Fruit fly (Drosophila melanogaster) whole organism, embryonic: ENCODE results near the gene Nepl4.

ENCODE experiments used
- Bgb ChIP-seq: fragments of 200-800 bp; sonication (Bioruptor generic); IDR thresholded peaks from 2 replicates; pipeline ENCODE4 v1.3.6; 2022; ENCODE audit warnings: missing biosample characterization, missing genetic modification characterization; ENCODE audit not compliant: partially characterized antibody
- CG10366 ChIP-seq: fragments of 200-800 bp; sonication (Bioruptor generic); IDR thresholded peaks from 2 replicates; pipeline ENCODE4 v1.3.6; 2022; ENCODE audit warnings: missing biosample characterization, missing genetic modification characterization
- CG11085 ChIP-seq: fragments of 200-800 bp; sonication (Bioruptor generic); IDR thresholded peaks from 2 replicates; pipeline ENCODE4 v1.3.6; 2022; ENCODE audit warnings: missing biosample characterization, missing genetic modification characterization
- CG11247 ChIP-seq: fragments of 200-800 bp; sonication (Bioruptor generic); IDR thresholded peaks from 2 replicates; pipeline ENCODE4 v1.3.6; 2022; ENCODE audit warnings: missing biosample characterization, missing genetic modification characterization
- CG12071 ChIP-seq: fragments of 200-800 bp; sonication (Bioruptor generic); optimal IDR thresholded peaks from 3 replicates; lab custom pipeline; 2018; ENCODE audit warnings: missing biosample characterization, mild to moderate bottlenecking, missing genetic modification characterization
- CG12769 ChIP-seq: fragments of 200-800 bp; sonication (Bioruptor generic); optimal IDR thresholded peaks from 2 replicates; lab custom pipeline; 2019; ENCODE audit warnings: missing biosample characterization, mild to moderate bottlenecking, missing genetic modification characterization, moderate library complexity
- CG14710 ChIP-seq: fragments of 200-800 bp; sonication (Bioruptor generic); optimal IDR thresholded peaks from 3 replicates; lab custom pipeline; 2019; ENCODE audit warnings: missing biosample characterization, mild to moderate bottlenecking, missing genetic modification characterization, moderate library complexity
- CG15479 ChIP-seq: fragments of 200-800 bp; sonication (Bioruptor generic); optimal IDR thresholded peaks from 3 replicates; lab custom pipeline; 2019; ENCODE audit warnings: missing biosample characterization, mild to moderate bottlenecking, missing genetic modification characterization, moderate library complexity
- CG16813 ChIP-seq: fragments of 200-800 bp; sonication (Bioruptor generic); IDR thresholded peaks from 3 replicates; pipeline ENCODE4 v1.3.6; 2022; ENCODE audit warnings: missing biosample characterization, missing genetic modification characterization; ENCODE audit not compliant: partially characterized antibody
- CG18476 ChIP-seq: fragments of 200-800 bp; sonication (Bioruptor generic); optimal IDR thresholded peaks from 2 replicates; lab custom pipeline; 2016; ENCODE audit warnings: missing biosample characterization, mild to moderate bottlenecking, missing genetic modification characterization
- CG2116 ChIP-seq: fragments of 200-800 bp; sonication (Bioruptor generic); optimal IDR thresholded peaks from 3 replicates; lab custom pipeline; 2018; ENCODE audit warnings: missing biosample characterization, mild to moderate bottlenecking, missing genetic modification characterization
- CG31365 ChIP-seq: fragments of 200-800 bp; sonication (Bioruptor generic); optimal IDR thresholded peaks from 2 replicates; lab custom pipeline; 2018; ENCODE audit warnings: missing biosample characterization, mild to moderate bottlenecking, missing genetic modification characterization
- CG31388 ChIP-seq: fragments of 200-800 bp; sonication (Bioruptor generic); optimal IDR thresholded peaks from 2 replicates; lab custom pipeline; 2016; ENCODE audit warnings: missing biosample characterization, missing genetic modification characterization
- CG33557 ChIP-seq: fragments of 200-800 bp; sonication (Bioruptor generic); optimal IDR thresholded peaks from 2 replicates; lab custom pipeline; 2019; ENCODE audit warnings: missing biosample characterization, mild to moderate bottlenecking, missing genetic modification characterization, moderate library complexity
- CG5953 ChIP-seq: fragments of 200-800 bp; sonication (Bioruptor generic); IDR thresholded peaks from 2 replicates; pipeline ENCODE4 v1.3.6; 2022; ENCODE audit warnings: missing biosample characterization, missing genetic modification characterization
- CG7745 ChIP-seq: fragments of 200-800 bp; sonication (Bioruptor generic); optimal IDR thresholded peaks from 2 replicates; lab custom pipeline; 2018; ENCODE audit warnings: missing biosample characterization, mild to moderate bottlenecking, missing genetic modification characterization, moderate library complexity
- CG9797 ChIP-seq: fragments of 200-800 bp; sonication (Bioruptor generic); optimal IDR thresholded peaks from 3 replicates; lab custom pipeline; 2018; ENCODE audit warnings: missing biosample characterization, mild to moderate bottlenecking, missing genetic modification characterization
- CG9876 ChIP-seq: fragments of 200-800 bp; sonication (Bioruptor generic); optimal IDR thresholded peaks from 2 replicates; lab custom pipeline; 2016; ENCODE audit warnings: missing biosample characterization, missing genetic modification characterization
- Chrac-16 ChIP-seq: fragments of 200-800 bp; sonication (Bioruptor generic); optimal IDR thresholded peaks from 3 replicates; lab custom pipeline; 2016; ENCODE audit warnings: missing biosample characterization, missing genetic modification characterization
- CrebB ChIP-seq: fragments of 200-800 bp; sonication (Bioruptor generic); optimal IDR thresholded peaks from 3 replicates; lab custom pipeline; 2018; ENCODE audit warnings: missing biosample characterization, mild to moderate bottlenecking, missing genetic modification characterization
- Dbx ChIP-seq: fragments of 200-800 bp; sonication (Bioruptor generic); IDR thresholded peaks from 3 replicates; pipeline ENCODE4 v1.3.6; 2022; ENCODE audit warnings: missing biosample characterization, missing genetic modification characterization
- Dfd ChIP-seq, 2 experiments: fragments of >200 bp; optimal IDR thresholded peaks; 2 replicates each; lab custom pipeline; 2017; ENCODE audit warnings: missing biosample characterization in 2 of 2, missing genetic modification characterization in 2 of 2
- Dip2 ChIP-seq: fragments of 200-800 bp; sonication (Bioruptor generic); IDR thresholded peaks from 2 replicates; pipeline ENCODE4 v1.3.6; 2022; ENCODE audit warnings: missing biosample characterization, missing genetic modification characterization
- Drgx ChIP-seq: fragments of 200-800 bp; sonication (Bioruptor generic); IDR thresholded peaks from 2 replicates; pipeline ENCODE4 v1.3.6; 2022; ENCODE audit warnings: missing biosample characterization, missing genetic modification characterization
- E2f1 ChIP-seq: fragments of 200-800 bp; sonication (Bioruptor generic); IDR thresholded peaks from 2 replicates; pipeline ENCODE4 v1.3.6; 2022; ENCODE audit warnings: missing biosample characterization, missing genetic modification characterization
- Fer2 ChIP-seq: fragments of 200-800 bp; sonication (Bioruptor generic); optimal IDR thresholded peaks from 2 replicates; lab custom pipeline; 2018; ENCODE audit warnings: missing biosample characterization, mild to moderate bottlenecking, missing genetic modification characterization, moderate library complexity
- Hmr ChIP-seq: fragments of 200-800 bp; sonication (Bioruptor generic); optimal IDR thresholded peaks from 3 replicates; lab custom pipeline; 2017; ENCODE audit warnings: mild to moderate bottlenecking, missing biosample characterization, missing genetic modification reagents, missing genetic modification characterization
- Jarid2 ChIP-seq: fragments of 200-800 bp; sonication (Bioruptor generic); optimal IDR thresholded peaks from 3 replicates; lab custom pipeline; 2017; ENCODE audit warnings: mild to moderate bottlenecking, missing biosample characterization, missing genetic modification reagents, missing genetic modification characterization
- MBD-R2 ChIP-seq: fragments of 200-800 bp; sonication (Bioruptor generic); IDR thresholded peaks from 2 replicates; pipeline ENCODE4 v1.3.6; 2022; ENCODE audit warnings: missing biosample characterization, missing genetic modification characterization
- Optix ChIP-seq: fragments of 200-800 bp; sonication (Bioruptor generic); IDR thresholded peaks from 3 replicates; pipeline ENCODE4 v1.3.6; 2022; ENCODE audit warnings: missing biosample characterization, missing genetic modification characterization
- PHDP ChIP-seq: fragments of 200-800 bp; sonication (Bioruptor generic); optimal IDR thresholded peaks from 3 replicates; lab custom pipeline; 2018; ENCODE audit warnings: missing biosample characterization, mild to moderate bottlenecking, missing genetic modification characterization, moderate library complexity
- Pdp1 ChIP-seq, 2 experiments: fragments of 200-800 bp; sonication (Bioruptor generic); optimal IDR thresholded peaks; 3 replicates each; lab custom pipeline; 2016; ENCODE audit warnings: missing biosample characterization in 2 of 2, missing genetic modification characterization in 2 of 2, mild to moderate bottlenecking in 1 of 2, moderate library complexity in 1 of 2
- Sox100B ChIP-seq: fragments of 200-800 bp; sonication (Bioruptor generic); optimal IDR thresholded peaks from 3 replicates; lab custom pipeline; 2018; ENCODE audit warnings: missing biosample characterization, mild to moderate bottlenecking, missing genetic modification characterization
- Trl ChIP-seq, 3 experiments: fragments of >200 bp in 2 of 3; fragments of 200-800 bp in 1 of 3; sonication (Bioruptor generic) in 1 of 3; optimal IDR thresholded peaks; 2 replicates in 1 of 3; 3 replicates in 2 of 3; lab custom pipeline; 2016 to 2017; ENCODE audit warnings: missing biosample characterization in 1 of 3, missing genetic modification characterization in 1 of 3
- YL-1 ChIP-seq: fragments of 200-800 bp; sonication (Bioruptor generic); optimal IDR thresholded peaks from 3 replicates; lab custom pipeline; 2017; ENCODE audit warnings: missing biosample characterization, mild to moderate bottlenecking, missing genetic modification characterization
- az2 ChIP-seq: fragments of 200-800 bp; sonication (Bioruptor generic); optimal IDR thresholded peaks from 3 replicates; lab custom pipeline; 2016; ENCODE audit warnings: missing biosample characterization, missing genetic modification characterization
- ci ChIP-seq: fragments of 200-800 bp; sonication (Bioruptor generic); IDR thresholded peaks from 3 replicates; pipeline ENCODE4 v1.3.6; 2022; ENCODE audit warnings: missing biosample characterization, missing genetic modification characterization
- gcm ChIP-seq: fragments of 200-800 bp; sonication (Bioruptor generic); optimal IDR thresholded peaks from 2 replicates; lab custom pipeline; 2019; ENCODE audit warnings: missing biosample characterization, mild to moderate bottlenecking, missing genetic modification characterization, moderate library complexity
- gro ChIP-seq: fragments of 200-800 bp; sonication (Bioruptor generic); optimal IDR thresholded peaks from 2 replicates; lab custom pipeline; 2016; ENCODE audit warnings: missing biosample characterization, missing genetic modification characterization
- knrl ChIP-seq: fragments of 200-800 bp; sonication (Bioruptor generic); IDR thresholded peaks from 3 replicates; pipeline ENCODE4 v1.3.6; 2022; ENCODE audit warnings: missing biosample characterization, missing genetic modification characterization; ENCODE audit not compliant: partially characterized antibody
- lov ChIP-seq, 2 experiments: fragments of 200-800 bp in 1 of 2; fragments of >200 bp in 1 of 2; sonication (Bioruptor generic) in 1 of 2; IDR thresholded peaks in 1 of 2; optimal IDR thresholded peaks in 1 of 2; 2 replicates in 1 of 2; 3 replicates in 1 of 2; pipeline versions ENCODE4 v1.3.6 to Lab custom; 2017 to 2022; ENCODE audit warnings: missing biosample characterization in 1 of 2, missing genetic modification characterization in 1 of 2
- mirr ChIP-seq: fragments of 200-800 bp; sonication (Bioruptor generic); optimal IDR thresholded peaks from 3 replicates; lab custom pipeline; 2018; ENCODE audit warnings: missing biosample characterization, mild to moderate bottlenecking, missing genetic modification characterization
- odd ChIP-seq: fragments of 200-800 bp; sonication (Bioruptor generic); optimal IDR thresholded peaks from 2 replicates; lab custom pipeline; 2017; ENCODE audit warnings: missing biosample characterization, mild to moderate bottlenecking, missing genetic modification characterization
- phol ChIP-seq: fragments of 200-800 bp; sonication (Bioruptor generic); optimal IDR thresholded peaks from 3 replicates; lab custom pipeline; 2018; ENCODE audit warnings: missing biosample characterization, mild to moderate bottlenecking, missing genetic modification characterization, moderate library complexity
- pnt ChIP-seq: fragments of 200-800 bp; sonication (Bioruptor generic); optimal IDR thresholded peaks from 3 replicates; lab custom pipeline; 2016; ENCODE audit warnings: missing biosample characterization, missing genetic modification characterization
- stwl ChIP-seq: fragments of 200-800 bp; sonication (Bioruptor generic); optimal IDR thresholded peaks from 3 replicates; lab custom pipeline; 2018; ENCODE audit warnings: missing biosample characterization, mild to moderate bottlenecking, missing genetic modification characterization, moderate library complexity
- tap ChIP-seq: fragments of 200-800 bp; optimal IDR thresholded peaks from 3 replicates; lab custom pipeline; 2019; ENCODE audit warnings: missing biosample characterization, mild to moderate bottlenecking, missing genetic modification characterization, moderate library complexity
- trem ChIP-seq: fragments of 200-800 bp; optimal IDR thresholded peaks from 3 replicates; lab custom pipeline; 2019; ENCODE audit warnings: missing biosample characterization, mild to moderate bottlenecking, missing genetic modification characterization, moderate library complexity
- zen ChIP-seq: fragments of 200-800 bp; sonication (Bioruptor generic); optimal IDR thresholded peaks from 3 replicates; lab custom pipeline; 2018; ENCODE audit warnings: missing biosample characterization, mild to moderate bottlenecking, missing genetic modification characterization, moderate library complexity

The Nepl4 gene

DNA sequence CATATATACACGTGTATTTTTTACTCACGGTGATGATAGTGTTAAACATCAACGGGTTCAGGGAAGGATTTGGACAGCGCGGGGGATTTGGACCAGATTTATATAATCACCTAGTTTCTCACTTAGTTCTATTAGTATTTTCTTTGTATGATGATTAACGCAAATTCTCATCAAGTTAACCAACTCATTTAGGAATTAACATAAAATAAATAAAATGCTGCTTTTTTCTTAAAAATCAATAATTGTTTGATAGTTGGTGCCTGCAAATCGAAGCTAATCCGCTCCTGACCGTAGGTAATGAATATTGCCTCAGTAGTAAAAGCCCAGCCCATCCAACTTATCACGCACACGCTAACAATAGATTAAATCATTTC, 15.9 kb upstream of the Nepl4 start (continued):
- no peak for TF ChIP-seq Dip2 (GFP tag; lab: Robert Waterston, UW)
- peak; percentile 52 for TF ChIP-seq zen
- TF ChIP-seq Sox100B (GFP tag; lab: Kevin White, UChicago) = peak; percentile 79
- TF ChIP-seq knrl (GFP tag; lab: Robert Waterston, UW) = peak; percentile 47; the same call in 1 of the 3 replicates
- peak; percentile 14 for TF ChIP-seq CG31365 (tag; lab: Kevin White, UChicago)
- peak; percentile 85 for TF ChIP-seq CG12769
- peak; percentile 76 for TF ChIP-seq CG11085 (GFP tag; lab: Robert Waterston, UW)
- TF ChIP-seq MBD-R2 (GFP tag; lab: Robert Waterston, UW) = peak; percentile 50; the same call in 1 of the 2 replicates
- TF ChIP-seq pnt (GFP tag; lab: Kevin White, UChicago) = peak; percentile 65
- peak; percentile 56; the same call in 2 of the 3 replicates for TF ChIP-seq CG16813 (GFP tag; lab: Robert Waterston, UW)
- TF ChIP-seq Bgb (GFP tag; lab: Robert Waterston, UW) = peak; percentile 57
- peak; percentile 83 for TF ChIP-seq PHDP (tag; lab: Kevin White, UChicago)
- peak; percentile 83 for TF ChIP-seq gro (GFP tag; lab: Kevin White, UChicago)
- peak; percentile 77 for TF ChIP-seq Chrac-16 (GFP tag; lab: Kevin White, UChicago)
- TF ChIP-seq CG9876 (GFP tag; lab: Kevin White, UChicago) = peak; percentile 47
- no peak for TF ChIP-seq CG9797 (GFP tag; lab: Kevin White, UChicago)
- TF ChIP-seq CG10366 (GFP tag; lab: Robert Waterston, UW) = peak; percentile 81
- TF ChIP-seq Drgx (GFP tag; lab: Robert Waterston, UW) = no peak
- TF ChIP-seq Hmr (GFP tag; lab: Kevin White, UChicago) = peak; percentile 90
- peak; percentile 51 for TF ChIP-seq odd (GFP tag; lab: Kevin White, UChicago)
- peak; percentile 72 for TF ChIP-seq CG12071 (GFP tag; lab: Kevin White, UChicago)
- no peak for TF ChIP-seq stwl (tag; lab: Kevin White, UChicago)
- TF ChIP-seq lov (optimal IDR thresholded peaks at IDR 0.05; lab: Kevin White, UChicago) = no peak
- TF ChIP-seq lov (GFP tag; IDR thresholded peaks at IDR 0.05; lab: Robert Waterston, UW) = no peak
- no peak for TF ChIP-seq CG7745 (tag; lab: Kevin White, UChicago)
- TF ChIP-seq CrebB (tag; lab: Kevin White, UChicago) = peak; percentile 73
- peak; percentile 78 for TF ChIP-seq tap
- TF ChIP-seq Dfd (GFP tag; optimal IDR thresholded peaks at IDR 0.05; lab: Kevin White, UChicago) = no peak
- peak; percentile 83 for TF ChIP-seq Fer2 (tag; lab: Kevin White, UChicago)
- no peak for TF ChIP-seq CG2116 (GFP tag; lab: Kevin White, UChicago)
- TF ChIP-seq CG5953 = peak; percentile 35
- peak; percentile 61 for TF ChIP-seq Jarid2 (GFP tag; lab: Kevin White, UChicago)
- TF ChIP-seq CG33557 = no peak
- TF ChIP-seq az2 = peak; percentile 68
- peak; percentile 63; the same call in 2 of the 3 replicates for TF ChIP-seq Optix (GFP tag; lab: Robert Waterston, UW)
- TF ChIP-seq Trl (optimal IDR thresholded peaks at IDR 0.05; lab: Kevin White, UChicago) = no peak
- TF ChIP-seq Trl (GFP tag; optimal IDR thresholded peaks at IDR 0.05; lab: Kevin White, UChicago) = peak; percentile 69
- no peak for TF ChIP-seq YL-1 (GFP tag; lab: Kevin White, UChicago)
- TF ChIP-seq trem = peak; percentile 16
- peak; percentile 81 for TF ChIP-seq CG11247
- TF ChIP-seq Pdp1 (GFP tag; optimal IDR thresholded peaks at IDR 0.05; lab: Kevin White, UChicago) = peak; percentile 85 to 94
- peak; percentile 57 for TF ChIP-seq CG18476 (GFP tag; lab: Kevin White, UChicago)
- peak; percentile 58 for TF ChIP-seq CG31388 (GFP tag; lab: Kevin White, UChicago)
- TF ChIP-seq CG14710 (tag; lab: Kevin White, UChicago) = peak; percentile 27
- TF ChIP-seq gcm (GFP tag; lab: Kevin White, UChicago) = peak; percentile 17
- peak; percentile 79 for TF ChIP-seq phol
- TF ChIP-seq CG15479 (GFP tag; lab: Kevin White, UChicago) = no peak
- TF ChIP-seq ci (GFP tag; lab: Robert Waterston, UW) = peak; percentile 47; the same call in 1 of the 3 replicates
- peak; percentile 89 for TF ChIP-seq Dbx (GFP tag; lab: Robert Waterston, UW)
- peak; percentile 85 for TF ChIP-seq E2f1 (GFP tag; lab: Robert Waterston, UW)
- TF ChIP-seq mirr (GFP tag; lab: Kevin White, UChicago) = peak; percentile 25
